Fruit fly (Drosophila melanogaster) whole organism, embryonic: ENCODE results near the gene how.

Experiments used
- Antp ChIP-seq: fragments of 200-800 bp; sonication (Bioruptor generic); optimal IDR thresholded peaks from 3 replicates; lab custom pipeline; 2016; ENCODE audit warnings: missing biosample characterization, missing genetic modification characterization
- Asciz ChIP-seq: fragments of 200-800 bp; sonication (Bioruptor generic); optimal IDR thresholded peaks from 2 replicates; lab custom pipeline; 2017; ENCODE audit warnings: missing biosample characterization, mild to moderate bottlenecking, missing genetic modification characterization, missing genetic modification reagents
- Awh ChIP-seq: fragments of 200-800 bp; sonication (Bioruptor generic); IDR thresholded peaks from 2 replicates; pipeline ENCODE4, ENCODE4 v1.3.6; 2022; ENCODE audit warnings: missing biosample characterization, missing genetic modification characterization
- Bdp1 ChIP-seq: fragments of 200-800 bp; sonication (Bioruptor generic); optimal IDR thresholded peaks from 3 replicates; lab custom pipeline; 2016; ENCODE audit warnings: missing biosample characterization, missing genetic modification characterization
- CG1024 ChIP-seq: fragments of 200-800 bp; sonication (Bioruptor generic); IDR thresholded peaks from 2 replicates; pipeline ENCODE4 v1.3.6; 2022; ENCODE audit warnings: missing biosample characterization, missing genetic modification characterization
- CG11398 ChIP-seq: fragments of 200-800 bp; sonication (Bioruptor generic); optimal IDR thresholded peaks from 2 replicates; lab custom pipeline; 2016; ENCODE audit warnings: missing biosample characterization, missing genetic modification characterization
- CG12659 ChIP-seq: fragments of 200-800 bp; sonication (Bioruptor generic); optimal IDR thresholded peaks from 3 replicates; lab custom pipeline; 2017; ENCODE audit warnings: mild to moderate bottlenecking, missing biosample characterization, missing genetic modification reagents, missing genetic modification characterization
- CG13424 ChIP-seq: fragments of 200-800 bp; sonication (Bioruptor generic); optimal IDR thresholded peaks from 2 replicates; lab custom pipeline; 2019; ENCODE audit warnings: missing biosample characterization, mild to moderate bottlenecking, missing genetic modification characterization, moderate library complexity
- CG13775 ChIP-seq: fragments of 200-800 bp; sonication (Bioruptor generic); optimal IDR thresholded peaks from 3 replicates; lab custom pipeline; 2017; ENCODE audit warnings: missing biosample characterization, mild to moderate bottlenecking, missing genetic modification characterization
- CG13894 ChIP-seq: fragments of 200-800 bp; sonication (Bioruptor generic); optimal IDR thresholded peaks from 3 replicates; lab custom pipeline; 2018; ENCODE audit warnings: missing biosample characterization, mild to moderate bottlenecking, missing genetic modification characterization, moderate library complexity
- CG15696 ChIP-seq: fragments of 200-800 bp; sonication (Bioruptor generic); optimal IDR thresholded peaks from 2 replicates; lab custom pipeline; 2019; ENCODE audit warnings: missing biosample characterization, mild to moderate bottlenecking, missing genetic modification characterization, moderate library complexity
- CG17568 ChIP-seq: fragments of 200-800 bp; sonication (Bioruptor generic); optimal IDR thresholded peaks from 2 replicates; lab custom pipeline; 2018; ENCODE audit warnings: missing biosample characterization, mild to moderate bottlenecking, missing genetic modification characterization, moderate library complexity
- CG2129 ChIP-seq: fragments of 200-800 bp; sonication (Bioruptor generic); IDR thresholded peaks from 2 replicates; pipeline ENCODE4 v1.3.6; 2022; ENCODE audit warnings: missing biosample characterization, missing genetic modification characterization; ENCODE audit not compliant: partially characterized antibody
- CG2875 ChIP-seq: fragments of 200-800 bp; sonication (Bioruptor generic); optimal IDR thresholded peaks from 2 replicates; lab custom pipeline; 2017; ENCODE audit warnings: missing biosample characterization, mild to moderate bottlenecking, missing genetic modification characterization, missing genetic modification reagents
- CG2889 ChIP-seq: fragments of 200-800 bp; sonication (Bioruptor generic); IDR thresholded peaks from 3 replicates; pipeline ENCODE4 v1.3.6; 2022; ENCODE audit warnings: missing biosample characterization, missing genetic modification characterization
- CG34422 ChIP-seq: fragments of 200-800 bp; sonication (Bioruptor generic); IDR thresholded peaks from 3 replicates; pipeline ENCODE4 v1.3.6; 2022; ENCODE audit warnings: missing biosample characterization, missing genetic modification characterization
- CG42726 ChIP-seq: fragments of 200-800 bp; sonication (Bioruptor generic); IDR thresholded peaks from 2 replicates; pipeline ENCODE4 v1.3.6; 2022; ENCODE audit warnings: missing biosample characterization, missing genetic modification characterization; ENCODE audit not compliant: partially characterized antibody
- CG6683 ChIP-seq: fragments of 200-800 bp; sonication (Bioruptor generic); optimal IDR thresholded peaks from 2 replicates; lab custom pipeline; 2017; ENCODE audit warnings: missing biosample characterization, mild to moderate bottlenecking, missing genetic modification characterization, missing genetic modification reagents
- CG6689 ChIP-seq: fragments of 200-800 bp; sonication (Bioruptor generic); IDR thresholded peaks from 2 replicates; pipeline ENCODE4 v1.3.6; 2022; ENCODE audit warnings: missing biosample characterization, missing genetic modification characterization
- CG6765 ChIP-seq: fragments of 200-800 bp; sonication (Bioruptor generic); optimal IDR thresholded peaks from 3 replicates; lab custom pipeline; 2017; ENCODE audit warnings: missing biosample characterization, mild to moderate bottlenecking, missing genetic modification characterization
- CG6854 ChIP-seq: fragments of 200-800 bp; sonication (Bioruptor generic); optimal IDR thresholded peaks from 3 replicates; lab custom pipeline; 2017; ENCODE audit warnings: missing biosample characterization, mild to moderate bottlenecking, missing genetic modification characterization
- CG9876 ChIP-seq: fragments of 200-800 bp; sonication (Bioruptor generic); optimal IDR thresholded peaks from 2 replicates; lab custom pipeline; 2016; ENCODE audit warnings: missing biosample characterization, missing genetic modification characterization
- CkIIα-i1 ChIP-seq: fragments of 200-800 bp; sonication (Bioruptor generic); IDR thresholded peaks from 2 replicates; pipeline ENCODE4 v1.3.6; 2022; ENCODE audit warnings: missing biosample characterization, missing genetic modification characterization
- Dp ChIP-seq: fragments of 200-800 bp; sonication (Bioruptor generic); optimal IDR thresholded peaks from 2 replicates; lab custom pipeline; 2018; ENCODE audit warnings: missing biosample characterization, mild to moderate bottlenecking, missing genetic modification characterization, moderate library complexity
- HLHmδ ChIP-seq: fragments of 200-800 bp; sonication (Bioruptor generic); optimal IDR thresholded peaks from 2 replicates; lab custom pipeline; 2018; ENCODE audit warnings: missing biosample characterization, mild to moderate bottlenecking, missing genetic modification characterization, moderate library complexity
- Mes4 ChIP-seq: fragments of 200-800 bp; sonication (Bioruptor generic); optimal IDR thresholded peaks from 2 replicates; lab custom pipeline; 2016; ENCODE audit warnings: missing biosample characterization, missing genetic modification characterization
- Mrtf ChIP-seq: fragments of 200-800 bp; sonication (Bioruptor generic); IDR thresholded peaks from 3 replicates; pipeline ENCODE4 v1.3.6; 2022; ENCODE audit warnings: missing biosample characterization, missing genetic modification characterization
- az2 ChIP-seq: fragments of 200-800 bp; sonication (Bioruptor generic); optimal IDR thresholded peaks from 3 replicates; lab custom pipeline; 2016; ENCODE audit warnings: missing biosample characterization, missing genetic modification characterization
- exex ChIP-seq: fragments of 200-800 bp; sonication (Bioruptor generic); optimal IDR thresholded peaks from 4 replicates; lab custom pipeline; 2018; ENCODE audit warnings: missing biosample characterization, mild to moderate bottlenecking, missing genetic modification characterization, moderate library complexity
- gcm ChIP-seq: fragments of 200-800 bp; sonication (Bioruptor generic); optimal IDR thresholded peaks from 2 replicates; lab custom pipeline; 2019; ENCODE audit warnings: missing biosample characterization, mild to moderate bottlenecking, missing genetic modification characterization, moderate library complexity
- h ChIP-seq: fragments of >200 bp; optimal IDR thresholded peaks from 2 replicates; lab custom pipeline; 2017
- hth ChIP-seq: fragments of >200 bp; optimal IDR thresholded peaks from 2 replicates; lab custom pipeline; 2017; ENCODE audit warnings: inconsistent platforms
- jumu ChIP-seq: fragments of 200-800 bp; sonication (Bioruptor generic); optimal IDR thresholded peaks from 3 replicates; lab custom pipeline; 2016; ENCODE audit warnings: missing biosample characterization, missing genetic modification characterization
- nerfin-1 ChIP-seq: fragments of 200-800 bp; sonication (Bioruptor generic); optimal IDR thresholded peaks from 3 replicates; lab custom pipeline; 2019; ENCODE audit warnings: missing biosample characterization, mild to moderate bottlenecking, missing genetic modification characterization, moderate library complexity
- nerfin-2 ChIP-seq: fragments of 200-800 bp; sonication (Bioruptor generic); IDR thresholded peaks from 2 replicates; pipeline ENCODE4 v1.3.6; 2022; ENCODE audit warnings: missing biosample characterization, missing genetic modification characterization; ENCODE audit not compliant: partially characterized antibody
- prd ChIP-seq, 3 experiments: fragments of >200 bp in 2 of 3; fragments of 200-800 bp in 1 of 3; sonication (Bioruptor generic) in 1 of 3; optimal IDR thresholded peaks in 2 of 3; IDR thresholded peaks in 1 of 3; 2 replicates in 2 of 3; 3 replicates in 1 of 3; pipeline versions ENCODE4 v1.3.6 to Lab custom; 2017 to 2022; ENCODE audit warnings: missing biosample characterization in 1 of 3, missing genetic modification characterization in 1 of 3
- repo ChIP-seq: fragments of 200-800 bp; sonication (Bioruptor generic); optimal IDR thresholded peaks from 2 replicates; lab custom pipeline; 2016; ENCODE audit warnings: missing biosample characterization, missing genetic modification characterization
- row ChIP-seq: fragments of 200-800 bp; sonication (Bioruptor generic); IDR thresholded peaks from 3 replicates; pipeline ENCODE4 v1.3.6; 2022; ENCODE audit warnings: missing biosample characterization, missing genetic modification characterization
- salm ChIP-seq: fragments of 200-800 bp; sonication (Bioruptor generic); optimal IDR thresholded peaks from 2 replicates; lab custom pipeline; 2018; ENCODE audit warnings: missing biosample characterization, mild to moderate bottlenecking, missing genetic modification characterization
- sd ChIP-seq: fragments of 200-800 bp; sonication (Bioruptor generic); optimal IDR thresholded peaks from 3 replicates; lab custom pipeline; 2018; ENCODE audit warnings: missing biosample characterization, mild to moderate bottlenecking, missing genetic modification characterization, moderate library complexity
- shn ChIP-seq: fragments of 200-800 bp; sonication (Bioruptor generic); optimal IDR thresholded peaks from 3 replicates; lab custom pipeline; 2016; ENCODE audit warnings: missing biosample characterization, missing genetic modification characterization
- sna ChIP-seq: fragments of 200-800 bp; sonication (Bioruptor generic); IDR thresholded peaks from 2 replicates; pipeline ENCODE4 v1.3.6; 2022; ENCODE audit warnings: missing biosample characterization, missing genetic modification characterization; ENCODE audit not compliant: partially characterized antibody
- stwl ChIP-seq: fragments of 200-800 bp; sonication (Bioruptor generic); optimal IDR thresholded peaks from 3 replicates; lab custom pipeline; 2018; ENCODE audit warnings: missing biosample characterization, mild to moderate bottlenecking, missing genetic modification characterization, moderate library complexity
- tll ChIP-seq, 2 experiments: fragments of 200-800 bp in 1 of 2; fragments of >200 bp in 1 of 2; sonication (Bioruptor generic) in 1 of 2; optimal IDR thresholded peaks; 2 replicates each; lab custom pipeline; 2017 to 2019; ENCODE audit warnings: missing biosample characterization in 2 of 2, missing genetic modification characterization in 2 of 2, mild to moderate bottlenecking in 1 of 2, moderate library complexity in 1 of 2
- twi ChIP-seq: fragments of 200-800 bp; optimal IDR thresholded peaks from 2 replicates; lab custom pipeline; 2019; ENCODE audit warnings: missing biosample characterization, mild to moderate bottlenecking, missing genetic modification characterization, moderate library complexity
- unpg ChIP-seq: fragments of 200-800 bp; sonication (Bioruptor generic); optimal IDR thresholded peaks from 3 replicates; lab custom pipeline; 2018; ENCODE audit warnings: missing biosample characterization, mild to moderate bottlenecking, missing genetic modification characterization, moderate library complexity
- vnd ChIP-seq: fragments of 200-800 bp; sonication (Bioruptor generic); IDR thresholded peaks from 3 replicates; pipeline ENCODE4 v1.3.6; 2022; ENCODE audit warnings: missing biosample characterization, missing genetic modification characterization; ENCODE audit not compliant: partially characterized antibody
- wor ChIP-seq: fragments of 200-800 bp; sonication (Bioruptor generic); IDR thresholded peaks from 2 replicates; pipeline ENCODE4 v1.3.6; 2022; ENCODE audit warnings: missing biosample characterization, missing genetic modification characterization
- z ChIP-seq: fragments of 200-800 bp; sonication (Bioruptor generic); IDR thresholded peaks from 3 replicates; pipeline ENCODE4 v1.3.6; 2022; ENCODE audit warnings: missing biosample characterization, missing genetic modification characterization
- zen ChIP-seq: fragments of 200-800 bp; sonication (Bioruptor generic); optimal IDR thresholded peaks from 3 replicates; lab custom pipeline; 2018; ENCODE audit warnings: missing biosample characterization, mild to moderate bottlenecking, missing genetic modification characterization, moderate library complexity

Gene how

DNA sequence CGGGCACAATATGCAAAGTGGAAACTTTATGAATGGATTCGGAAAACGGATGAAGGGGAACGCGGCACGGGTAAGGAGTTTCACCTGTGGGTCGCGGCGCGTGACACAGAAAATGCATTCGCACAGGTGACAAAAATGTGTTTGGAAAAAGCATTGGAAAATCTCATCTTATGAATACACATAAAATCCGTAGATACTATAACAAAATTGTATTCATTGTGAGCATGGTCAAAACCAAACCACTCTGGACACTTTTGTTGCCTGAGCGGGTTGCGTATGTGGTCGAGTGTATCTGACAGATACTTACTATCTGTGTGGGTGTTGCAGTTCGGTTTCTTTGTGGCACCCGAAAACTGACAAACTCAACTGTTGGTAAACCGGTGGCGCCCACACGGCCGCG is 2.5 kb upstream of the how start (continued):
- TF ChIP-seq nerfin-1 (no peak), CG34422 (GFP tag; lab: Robert Waterston, UW) (peak; percentile 76), Dp (GFP tag; lab: Kevin White, UChicago) (no peak), stwl (tag; lab: Kevin White, UChicago) (no peak), hth (lab: Kevin White, UChicago) (no peak), tll (GFP tag; optimal IDR thresholded peaks at IDR 0.05; lab: Kevin White, UChicago) (no peak), CG6683 (GFP tag; lab: Kevin White, UChicago) (no peak), HLHmδ (GFP tag; lab: Kevin White, UChicago) (no peak), CG13424 (tag; lab: Kevin White, UChicago) (peak; percentile 53), sna (peak; percentile 17; the same call in 1 of the 2 replicates), CG2129 (GFP tag; lab: Robert Waterston, UW) (no peak), CG2875 (GFP tag; lab: Kevin White, UChicago) (peak; percentile 34), zen (tag; lab: Kevin White, UChicago) (no peak), unpg (GFP tag; lab: Kevin White, UChicago) (no peak), Awh (GFP tag; lab: Robert Waterston, UW) (peak; percentile 72), CG11398 (GFP tag; lab: Kevin White, UChicago) (no peak), exex (tag; lab: Kevin White, UChicago) (no peak), shn (GFP tag; lab: Kevin White, UChicago) (no peak), CG6689 (GFP tag; lab: Robert Waterston, UW) (peak; percentile 62), CkIIα-i1 (GFP tag; lab: Robert Waterston, UW) (no peak), CG42726 (GFP tag; lab: Robert Waterston, UW) (no peak), CG1024 (GFP tag; lab: Robert Waterston, UW) (peak; percentile 47; the same call in 1 of the 2 replicates), gcm (no peak), CG2889 (GFP tag; lab: Robert Waterston, UW) (no peak), Bdp1 (GFP tag; lab: Kevin White, UChicago) (peak; percentile 13), salm (tag; lab: Kevin White, UChicago) (no peak), repo (GFP tag; lab: Kevin White, UChicago) (no peak), CG13894 (tag; lab: Kevin White, UChicago) (no peak), CG6854 (GFP tag; lab: Kevin White, UChicago) (no peak), h (lab: Kevin White, UChicago) (no peak), CG6765 (GFP tag; lab: Kevin White, UChicago) (no peak), row (GFP tag; lab: Robert Waterston, UW) (peak; percentile 78), Asciz (GFP tag; lab: Kevin White, UChicago) (no peak), wor (peak; percentile 43), twi (tag; lab: Kevin White, UChicago) (no peak), z (GFP tag; lab: Robert Waterston, UW) (no peak), jumu (GFP tag; lab: Kevin White, UChicago) (peak; percentile 10), Antp (GFP tag; lab: Kevin White, UChicago) (peak; percentile 29), CG9876 (GFP tag; lab: Kevin White, UChicago) (no peak), az2 (peak; percentile 71), CG12659 (GFP tag; lab: Kevin White, UChicago) (peak; percentile 34), nerfin-2 (GFP tag; lab: Robert Waterston, UW) (no peak), vnd (GFP tag; lab: Robert Waterston, UW) (no peak), Mes4 (GFP tag; lab: Kevin White, UChicago) (no peak), prd (optimal IDR thresholded peaks at IDR 0.05; lab: Kevin White, UChicago) (no peak), prd (GFP tag; IDR thresholded peaks at IDR 0.05; lab: Robert Waterston, UW) (peak; percentile 80), sd (tag; lab: Kevin White, UChicago) (no peak), CG13775 (peak; percentile 29), CG15696 (tag; lab: Kevin White, UChicago) (no peak), Mrtf (0 out of 3 replicates have a peak, but pooled peaks have one; percentile 45), CG17568 (GFP tag; lab: Kevin White, UChicago) (no peak)
